Worm (Caenorhabditis elegans) whole organism, L3 larva: ENCODE measurements around the gene nas-1.

Experiments used
- egl-27 ChIP-seq: sonication (generic microtip); optimal IDR thresholded peaks from 4 replicates; lab custom pipeline; 2017; ENCODE audit warnings: missing biosample characterization, missing genetic modification reagents, missing genetic modification characterization
- fos-1 ChIP-seq: fragments of 150-350 bp; optimal IDR thresholded peaks from 2 replicates; lab custom pipeline; 2014; ENCODE audit warnings: missing biosample characterization, missing genetic modification characterization
- hmg-11 ChIP-seq: sonication (generic microtip); optimal IDR thresholded peaks from 2 replicates; lab custom pipeline; 2016; ENCODE audit warnings: missing genetic modification characterization, missing compliant biosample characterization
- lin-15B ChIP-seq: fragments of 150-350 bp; optimal IDR thresholded peaks from 2 replicates; lab custom pipeline; 2014; ENCODE audit warnings: missing biosample characterization, missing genetic modification characterization
- mdl-1 ChIP-seq: fragments of 150-350 bp; optimal IDR thresholded peaks from 2 replicates; lab custom pipeline; 2014; ENCODE audit warnings: missing biosample characterization, missing genetic modification characterization
- nhr-11 ChIP-seq: fragments of 150-350 bp; optimal IDR thresholded peaks from 2 replicates; lab custom pipeline; 2014; ENCODE audit warnings: missing biosample characterization, missing genetic modification characterization
- nhr-12 ChIP-seq: fragments of 150-350 bp; optimal IDR thresholded peaks from 2 replicates; lab custom pipeline; 2014; ENCODE audit warnings: missing biosample characterization, missing genetic modification characterization
- nhr-237 ChIP-seq: fragments of 150-350 bp; optimal IDR thresholded peaks from 2 replicates; lab custom pipeline; 2014; ENCODE audit warnings: missing biosample characterization, missing genetic modification characterization
- nhr-25 ChIP-seq: sonication (generic microtip); optimal IDR thresholded peaks from 2 replicates; lab custom pipeline; 2017; ENCODE audit warnings: missing biosample characterization, missing genetic modification characterization
- sea-2 ChIP-seq: fragments of 150-350 bp; sonication (generic microtip); optimal IDR thresholded peaks from 4 replicates; lab custom pipeline; 2014; ENCODE audit warnings: missing biosample characterization, missing genetic modification reagents, missing genetic modification characterization
- unc-39 ChIP-seq: sonication (generic microtip); optimal IDR thresholded peaks from 4 replicates; lab custom pipeline; 2017; ENCODE audit warnings: missing biosample characterization, missing genetic modification characterization
- ztf-4 ChIP-seq: fragments of 150-350 bp; optimal IDR thresholded peaks from 2 replicates; lab custom pipeline; 2014; ENCODE audit warnings: missing biosample characterization, missing genetic modification characterization

DNA sequence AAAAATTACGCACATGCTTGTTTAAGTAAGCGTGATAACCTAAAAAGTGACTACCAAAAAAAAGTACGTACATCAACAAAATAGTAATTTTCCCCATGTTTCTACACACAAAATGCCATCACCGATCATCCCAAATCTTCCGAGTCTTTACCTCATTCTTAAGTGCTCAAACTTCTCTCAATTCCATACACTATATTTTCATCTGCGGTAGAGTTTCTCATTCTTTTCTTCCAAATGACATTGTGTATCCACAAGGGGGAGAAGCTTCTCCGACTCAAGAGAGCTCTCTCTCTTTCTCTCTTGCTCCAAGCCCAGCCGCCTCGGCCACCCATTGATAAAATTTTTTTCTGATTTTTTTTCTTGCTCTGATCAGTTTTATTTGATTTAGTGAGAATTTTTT, 3.9 kb downstream of the nas-1 start, which contains the start of gene myo-6:
- TF ChIP-seq egl-27 (tag; lab: Kevin White, UChicago): no peak
- no peak for TF ChIP-seq unc-39 (tag; lab: Kevin White, UChicago)
- TF ChIP-seq fos-1: no peak
- TF ChIP-seq nhr-237 (tag; lab: Kevin White, UChicago): no peak
- no peak for TF ChIP-seq sea-2 (GFP tag; lab: Kevin White, UChicago)
- TF ChIP-seq nhr-11: no peak
- no peak for TF ChIP-seq ztf-4 (tag; lab: Kevin White, UChicago)
- no peak for TF ChIP-seq nhr-12 (tag; lab: Kevin White, UChicago)
- TF ChIP-seq nhr-25 (tag; lab: Kevin White, UChicago): no peak
- no peak for TF ChIP-seq mdl-1
- TF ChIP-seq lin-15B (tag; lab: Kevin White, UChicago): no peak
- TF ChIP-seq hmg-11: no peak
